Worm (Caenorhabditis elegans) whole organism, L4/young adult: ENCODE measurements around the gene srsx-14.

Source experiments
- W03F9.2 ChIP-seq: fragments of 150-350 bp; optimal IDR thresholded peaks from 2 replicates; lab custom pipeline; 2014; ENCODE audit warnings: missing biosample characterization, missing genetic modification characterization
- dao-5 ChIP-seq: sonication (generic microtip); optimal IDR thresholded peaks from 2 replicates; lab custom pipeline; 2016; ENCODE audit warnings: missing genotype, missing genetic modification characterization, moderate library complexity, missing compliant biosample characterization

- TF ChIP-seq W03F9.2 (tag; lab: Kevin White, UChicago) = no peak
- TF ChIP-seq dao-5 (tag; lab: Kevin White, UChicago) = no peak
Observed at ce11 chrIV:5674435-5674834, 47.5 kb upstream of the srsx-14 start, which contains the start of gene srd-5.
